Fruit fly (Drosophila melanogaster): ENCODE data around the gene gcm2.

The gcm2 gene

DNA sequence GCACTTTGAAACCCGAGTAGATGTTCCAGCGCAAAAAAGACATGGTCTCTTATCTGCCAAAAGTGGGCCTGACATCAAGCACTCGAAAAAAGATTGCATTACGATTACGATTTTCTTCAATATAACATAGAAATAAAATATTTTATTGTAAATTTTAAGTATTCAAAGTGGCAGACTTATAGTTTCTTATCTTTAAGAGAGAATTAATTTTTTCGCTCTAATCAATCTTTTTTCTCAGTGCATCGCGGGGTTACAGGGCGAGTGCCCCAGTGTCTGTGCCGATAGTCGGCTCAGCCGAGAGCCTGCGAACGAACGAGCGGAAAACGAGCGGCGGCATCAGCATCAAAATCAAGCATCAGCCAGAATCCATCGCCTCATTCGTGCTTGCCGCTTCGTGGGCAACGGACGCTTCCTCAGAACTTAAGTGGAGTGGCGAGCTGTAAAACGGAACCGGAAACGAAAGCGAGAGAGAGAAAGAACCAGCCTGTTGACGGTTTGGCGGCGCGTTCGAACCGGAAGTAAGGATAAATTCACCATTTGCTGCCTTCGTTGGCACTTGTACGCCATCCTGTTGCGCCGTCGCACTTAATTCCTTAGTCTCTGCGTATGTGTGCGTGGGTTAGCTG, 25.6 kb downstream of the gcm2 start, which contains the start of gene Apoltp (continued):
- peak; percentile 48 for TF ChIP-seq nom (GFP tag; optimal IDR thresholded peaks at IDR 0.05)
- TF ChIP-seq btn (GFP tag; optimal IDR thresholded peaks at IDR 0.05) = no peak
- TF ChIP-seq CG43689 (GFP tag; IDR thresholded peaks at IDR 0.05) = no peak
- TF ChIP-seq chinmo (GFP tag; IDR thresholded peaks at IDR 0.05; ENCODE audit: partially characterized antibody) = no peak
- TF ChIP-seq Med (GFP tag) = no peak
- peak; percentile 72 for TF ChIP-seq CG13296 (GFP tag; optimal IDR thresholded peaks at IDR 0.05)
- TF ChIP-seq CG14860 (GFP tag; IDR thresholded peaks at IDR 0.05; ENCODE audit: partially characterized antibody) = no peak
- peak; percentile 23 for TF ChIP-seq CG16815 (GFP tag; optimal IDR thresholded peaks at IDR 0.05)
- TF ChIP-seq CG8089 (GFP tag; optimal IDR thresholded peaks at IDR 0.05) = no peak
- no peak for TF ChIP-seq dati (GFP tag; IDR thresholded peaks at IDR 0.05)
- no peak for TF ChIP-seq CG9609 (GFP tag; optimal IDR thresholded peaks at IDR 0.05)
- TF ChIP-seq CG15269 (tag; optimal IDR thresholded peaks at IDR 0.05) = peak; percentile 64
- no peak for TF ChIP-seq CG10321 (GFP tag; IDR thresholded peaks at IDR 0.05)
- peak; percentile 39 for TF ChIP-seq run (tag; optimal IDR thresholded peaks at IDR 0.05)
- TF ChIP-seq tap (tag; optimal IDR thresholded peaks at IDR 0.05) = peak; percentile 56
- TF ChIP-seq CG10543 (GFP tag; optimal IDR thresholded peaks at IDR 0.05) = peak; percentile 38
- no peak for TF ChIP-seq dan (GFP tag; IDR thresholded peaks at IDR 0.05)
- TF ChIP-seq bigmax (GFP tag; optimal IDR thresholded peaks at IDR 0.05) = no peak
- peak; percentile 39; the same call in 2 of the 3 replicates for TF ChIP-seq CG14050 (GFP tag; IDR thresholded peaks at IDR 0.05)
- peak; percentile 35 for TF ChIP-seq tup (GFP tag; optimal IDR thresholded peaks at IDR 0.05)
- TF ChIP-seq dmrt99B (tag; optimal IDR thresholded peaks at IDR 0.05) = peak; percentile 83
- peak; percentile 63 for TF ChIP-seq NfI (GFP tag; optimal IDR thresholded peaks at IDR 0.05)
- peak; percentile 79; the same call in 1 of the 2 replicates for TF ChIP-seq HLH3B (GFP tag; IDR thresholded peaks at IDR 0.05)
- peak; percentile 66 for TF ChIP-seq Sox102F (GFP tag; optimal IDR thresholded peaks at IDR 0.05)
- TF ChIP-seq ttk (GFP tag; IDR thresholded peaks at IDR 0.05) = peak; percentile 67
- TF ChIP-seq wor (GFP tag; IDR thresholded peaks at IDR 0.05) = no peak
- peak; percentile 57 for TF ChIP-seq CG4424 (GFP tag; optimal IDR thresholded peaks at IDR 0.05)
- TF ChIP-seq CG8290 (GFP tag; optimal IDR thresholded peaks at IDR 0.05) = no peak
- no peak for TF ChIP-seq CG8290 (tag; optimal IDR thresholded peaks at IDR 0.05)
- no peak for TF ChIP-seq CG8765 (GFP tag; IDR thresholded peaks at IDR 0.05)
- 0 out of 2 replicates have a peak, but pooled peaks have one; percentile 63 for TF ChIP-seq ara (GFP tag; IDR thresholded peaks at IDR 0.05)
- TF ChIP-seq row (GFP tag; IDR thresholded peaks at IDR 0.05) = peak; percentile 86
- TF ChIP-seq Hmx (GFP tag; optimal IDR thresholded peaks at IDR 0.05) = no peak
- TF ChIP-seq CG1602 (GFP tag; optimal IDR thresholded peaks at IDR 0.05) = no peak
- peak; percentile 57; the same call in 2 of the 3 replicates for TF ChIP-seq croc (GFP tag; conservative IDR thresholded peaks at IDR 0.05)
- TF ChIP-seq CkIIα-i1 (GFP tag; IDR thresholded peaks at IDR 0.05) = no peak
- TF ChIP-seq sisA (GFP tag; IDR thresholded peaks at IDR 0.05) = peak; percentile 70
- TF ChIP-seq CoRest (tag; optimal IDR thresholded peaks at IDR 0.05) = peak; percentile 64
- TF ChIP-seq CG11504 (tag; optimal IDR thresholded peaks at IDR 0.05) = no peak
- no peak for TF ChIP-seq knrl (GFP tag; IDR thresholded peaks at IDR 0.05; ENCODE audit: partially characterized antibody)
- no peak for TF ChIP-seq HLH54F (GFP tag; optimal IDR thresholded peaks at IDR 0.05)
- TF ChIP-seq gro (GFP tag; optimal IDR thresholded peaks at IDR 0.05) = no peak
- peak; percentile 54 for TF ChIP-seq CG18619 (GFP tag; optimal IDR thresholded peaks at IDR 0.05)
- TF ChIP-seq CG10565 (GFP tag; optimal IDR thresholded peaks at IDR 0.05) = no peak
- no peak for TF ChIP-seq hkb (optimal IDR thresholded peaks at IDR 0.05)
- peak; percentile 81 for TF ChIP-seq hkb (GFP tag; IDR thresholded peaks at IDR 0.05)
- no peak for TF ChIP-seq CG4617 (GFP tag; optimal IDR thresholded peaks at IDR 0.05; ENCODE audit: borderline replicate concordance)
- TF ChIP-seq CG9797 (GFP tag; optimal IDR thresholded peaks at IDR 0.05) = no peak
- peak; percentile 72 for TF ChIP-seq tgo (GFP tag; IDR thresholded peaks at IDR 0.05)
- peak; percentile 26 for TF ChIP-seq CG9817 (tag; optimal IDR thresholded peaks at IDR 0.05)
- TF ChIP-seq lilli (GFP tag; optimal IDR thresholded peaks at IDR 0.05) = peak; percentile 46

Data from whole organism, embryonic.